Worm (Caenorhabditis elegans) whole organism, L1 larva: ENCODE results near the gene ceh-76.

Experiments
- C04F5.9 ChIP-seq: sonication (generic microtip); optimal IDR thresholded peaks from 2 replicates; lab custom pipeline; 2016; ENCODE audit warnings: missing genetic modification characterization, missing compliant biosample characterization
- C16A3.4 ChIP-seq: fragments of 150-350 bp; optimal IDR thresholded peaks from 2 replicates; lab custom pipeline; 2014; ENCODE audit warnings: missing biosample characterization, missing genetic modification characterization
- aly-2 ChIP-seq: fragments of 150-350 bp; optimal IDR thresholded peaks from 2 replicates; lab custom pipeline; 2014; ENCODE audit warnings: missing biosample characterization, missing genetic modification characterization
- ceh-63 ChIP-seq: fragments of 200-800 bp; sonication (Bioruptor generic); optimal IDR thresholded peaks from 2 replicates; lab custom pipeline; 2018; ENCODE audit warnings: mild to moderate bottlenecking, missing genetic modification characterization, missing compliant biosample characterization
- ceh-8 ChIP-seq: fragments of 200-800 bp; sonication (Bioruptor generic); optimal IDR thresholded peaks from 2 replicates; lab custom pipeline; 2018; ENCODE audit warnings: mild to moderate bottlenecking, missing genetic modification characterization, moderate library complexity, missing compliant biosample characterization
- ceh-82 ChIP-seq, 3 experiments: fragments of 150-350 bp in 1 of 3; sonication (generic microtip) in 2 of 3; optimal IDR thresholded peaks; 2 replicates each; lab custom pipeline; 2014 to 2017; ENCODE audit warnings: missing biosample characterization in 3 of 3, missing genetic modification characterization in 3 of 3
- efl-1 ChIP-seq, 4 experiments: fragments of 150-350 bp; optimal IDR thresholded peaks in 3 of 4; peaks in 1 of 4; 1 replicate in 1 of 4; 2 replicates in 3 of 4; lab custom pipeline; 2014; ENCODE audit warnings: missing biosample characterization in 2 of 4, missing genetic modification characterization in 2 of 4, missing genetic modification reagents in 2 of 4
- efl-3 ChIP-seq: fragments of 200-800 bp; sonication (Bioruptor generic); optimal IDR thresholded peaks from 2 replicates; lab custom pipeline; 2018; ENCODE audit warnings: mild to moderate bottlenecking, missing genetic modification characterization, missing compliant biosample characterization
- egl-13 ChIP-seq: sonication (generic microtip); optimal IDR thresholded peaks from 2 replicates; lab custom pipeline; 2016; ENCODE audit warnings: missing genotype, missing genetic modification reagents, missing genetic modification characterization, missing compliant biosample characterization
- egl-27 ChIP-seq, 2 experiments: fragments of 150-350 bp in 1 of 2; sonication (generic microtip); optimal IDR thresholded peaks; 3 replicates each; lab custom pipeline; 2017 to 2018; ENCODE audit warnings: missing biosample characterization in 2 of 2, missing genetic modification characterization in 2 of 2, missing genetic modification reagents in 2 of 2
- elt-2 ChIP-seq: sonication (generic microtip); optimal IDR thresholded peaks from 2 replicates; lab custom pipeline; 2016; ENCODE audit warnings: missing genetic modification characterization, mild to moderate bottlenecking, inconsistent platforms, missing compliant biosample characterization, missing genetic modification reagents
- elt-3 ChIP-seq, 6 experiments: fragments of 150-350 bp in 1 of 6; sonication (generic microtip); optimal IDR thresholded peaks; 2 replicates each; lab custom pipeline; 2017 to 2018; ENCODE audit warnings: missing biosample characterization in 6 of 6, missing genetic modification characterization in 6 of 6, inconsistent platforms in 1 of 6
- fkh-8 ChIP-seq: sonication (generic microtip); optimal IDR thresholded peaks from 2 replicates; lab custom pipeline; 2016; ENCODE audit warnings: mild to moderate bottlenecking, missing genetic modification characterization, missing compliant biosample characterization
- fos-1 ChIP-seq: fragments of 150-350 bp; optimal IDR thresholded peaks from 2 replicates; lab custom pipeline; 2014; ENCODE audit warnings: missing biosample characterization, missing genetic modification characterization
- hlh-17 ChIP-seq: fragments of 200-800 bp; sonication (Bioruptor generic); optimal IDR thresholded peaks from 2 replicates; lab custom pipeline; 2018; ENCODE audit warnings: missing genetic modification characterization, mild to moderate bottlenecking, missing compliant biosample characterization, moderate library complexity, borderline replicate concordance
- hpl-2 ChIP-seq: fragments of 150-350 bp; optimal IDR thresholded peaks from 2 replicates; lab custom pipeline; 2014; ENCODE audit warnings: missing biosample characterization, missing genetic modification reagents, missing genetic modification characterization
- jun-1 ChIP-seq: fragments of 150-350 bp; optimal IDR thresholded peaks from 2 replicates; lab custom pipeline; 2014; ENCODE audit warnings: missing biosample characterization, missing genetic modification reagents, missing genetic modification characterization
- lin-13 ChIP-seq: fragments of 150-350 bp; optimal IDR thresholded peaks from 2 replicates; lab custom pipeline; 2014; ENCODE audit warnings: missing biosample characterization, missing genetic modification reagents, missing genetic modification characterization
- lin-35 ChIP-seq, 2 experiments: fragments of 150-350 bp; optimal IDR thresholded peaks; 2 replicates each; lab custom pipeline; 2014; ENCODE audit warnings: missing biosample characterization in 2 of 2, missing genetic modification characterization in 2 of 2, missing genetic modification reagents in 2 of 2
- lir-3 ChIP-seq: sonication (generic microtip); optimal IDR thresholded peaks from 2 replicates; lab custom pipeline; 2016; ENCODE audit warnings: mild to moderate bottlenecking, missing genetic modification characterization, moderate library complexity, missing compliant biosample characterization; ENCODE audit not compliant: poor library complexity
- lsy-2 ChIP-seq, 2 experiments: fragments of 150-350 bp; optimal IDR thresholded peaks; 2 replicates each; lab custom pipeline; 2014; ENCODE audit warnings: missing biosample characterization in 2 of 2, missing genetic modification characterization in 2 of 2
- mdl-1 ChIP-seq, 2 experiments: fragments of 150-350 bp; optimal IDR thresholded peaks; 2 replicates each; lab custom pipeline; 2014 to 2017; ENCODE audit warnings: missing biosample characterization in 2 of 2, missing genetic modification characterization in 2 of 2, inconsistent platforms in 1 of 2
- mef-2 ChIP-seq: fragments of 150-350 bp; optimal IDR thresholded peaks from 2 replicates; lab custom pipeline; 2014; ENCODE audit warnings: missing biosample characterization, missing genetic modification characterization
- nhr-11 ChIP-seq: fragments of 150-350 bp; optimal IDR thresholded peaks from 2 replicates; lab custom pipeline; 2014; ENCODE audit warnings: missing biosample characterization, missing genetic modification characterization
- nhr-12 ChIP-seq: sonication (generic microtip); optimal IDR thresholded peaks from 2 replicates; lab custom pipeline; 2017; ENCODE audit warnings: missing biosample characterization, missing genetic modification characterization
- nhr-237 ChIP-seq: fragments of 150-350 bp; optimal IDR thresholded peaks from 2 replicates; lab custom pipeline; 2014; ENCODE audit warnings: missing biosample characterization, missing genetic modification characterization
- nhr-28 ChIP-seq: fragments of 150-350 bp; optimal IDR thresholded peaks from 2 replicates; lab custom pipeline; 2014; ENCODE audit warnings: missing biosample characterization, missing genetic modification characterization
- nhr-47 ChIP-seq: sonication (generic microtip); optimal IDR thresholded peaks from 2 replicates; lab custom pipeline; 2016; ENCODE audit warnings: mild to moderate bottlenecking, missing genetic modification characterization, moderate library complexity, missing compliant biosample characterization
- nhr-71 ChIP-seq: sonication (generic microtip); optimal IDR thresholded peaks from 2 replicates; lab custom pipeline; 2016; ENCODE audit warnings: mild to moderate bottlenecking, missing genetic modification characterization, moderate library complexity, missing compliant biosample characterization
- nhr-77 ChIP-seq: fragments of 150-350 bp; optimal IDR thresholded peaks from 2 replicates; lab custom pipeline; 2014; ENCODE audit warnings: missing biosample characterization, missing genetic modification characterization
- pqm-1 ChIP-seq: sonication (generic microtip); optimal IDR thresholded peaks from 3 replicates; lab custom pipeline; 2017; ENCODE audit warnings: missing biosample characterization, missing genetic modification characterization
- skn-1 ChIP-seq: fragments of 150-350 bp; optimal IDR thresholded peaks from 2 replicates; lab custom pipeline; 2014; ENCODE audit warnings: missing biosample characterization, missing genetic modification characterization
- snu-23 ChIP-seq: sonication (generic microtip); optimal IDR thresholded peaks from 2 replicates; lab custom pipeline; 2016; ENCODE audit warnings: missing genetic modification characterization, missing compliant biosample characterization
- sox-4 ChIP-seq: sonication (generic microtip); optimal IDR thresholded peaks from 2 replicates; lab custom pipeline; 2016; ENCODE audit warnings: missing genetic modification characterization, missing compliant biosample characterization
- swsn-7 ChIP-seq: sonication (generic microtip); optimal IDR thresholded peaks from 2 replicates; lab custom pipeline; 2016; ENCODE audit warnings: missing genetic modification characterization, missing compliant biosample characterization
- tbx-2 ChIP-seq: sonication (generic microtip); optimal IDR thresholded peaks from 2 replicates; lab custom pipeline; 2016; ENCODE audit warnings: missing genetic modification characterization, missing compliant biosample characterization
- tlp-1 ChIP-seq: fragments of 150-350 bp; optimal IDR thresholded peaks from 2 replicates; lab custom pipeline; 2014; ENCODE audit warnings: missing biosample characterization, missing genetic modification characterization
- unc-130 ChIP-seq: fragments of 150-350 bp; optimal IDR thresholded peaks from 2 replicates; lab custom pipeline; 2017; ENCODE audit warnings: missing biosample characterization, missing genetic modification characterization, inconsistent platforms
- unc-30 ChIP-seq: sonication (generic microtip); optimal IDR thresholded peaks from 2 replicates; lab custom pipeline; 2017; ENCODE audit warnings: missing biosample characterization, missing genetic modification characterization
- unc-62 ChIP-seq: fragments of 150-350 bp; optimal IDR thresholded peaks from 2 replicates; lab custom pipeline; 2014; ENCODE audit warnings: missing biosample characterization, missing genetic modification reagents, missing genetic modification characterization
- xbp-1 ChIP-seq: sonication (generic microtip); optimal IDR thresholded peaks from 2 replicates; lab custom pipeline; 2016; ENCODE audit warnings: missing genetic modification characterization, missing compliant biosample characterization
- zip-4 ChIP-seq: fragments of 200-800 bp; sonication (Bioruptor generic); optimal IDR thresholded peaks from 2 replicates; lab custom pipeline; 2018; ENCODE audit warnings: mild to moderate bottlenecking, missing genetic modification characterization, moderate library complexity, missing compliant biosample characterization

ceh-76 gene

DNA sequence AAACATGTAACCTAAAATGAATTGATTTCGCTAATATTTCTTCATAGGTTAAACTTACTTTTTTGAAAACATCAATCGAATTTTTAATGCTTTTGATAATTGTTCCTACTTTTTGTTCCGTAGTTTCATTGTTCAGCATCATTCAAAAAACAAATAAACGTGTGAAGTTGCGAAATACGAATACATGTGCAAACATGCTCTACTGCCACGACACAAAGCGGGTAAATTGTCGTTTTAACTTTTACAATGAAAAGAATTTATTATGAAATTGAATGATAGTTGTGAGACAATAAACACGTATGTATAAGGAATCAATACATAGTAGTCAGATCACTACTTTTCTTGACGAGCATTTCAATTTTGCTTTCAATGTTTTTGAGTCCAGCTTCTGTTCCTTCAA lies 39.3 kb downstream of the ceh-76 start, which contains the start of gene F26D11.12 (continued):
- TF ChIP-seq egl-13 (tag; lab: Kevin White, UChicago): no peak
- no peak for TF ChIP-seq aly-2 (tag; lab: Kevin White, UChicago)
- peak; percentile 56 to 66 for TF ChIP-seq efl-1 (optimal IDR thresholded peaks at IDR 0.05; lab: Kevin White, UChicago)
- peak; percentile 68 to 98 for TF ChIP-seq efl-1 (GFP tag; optimal IDR thresholded peaks at IDR 0.05 in 1 of 2; lab: Kevin White, UChicago)
- TF ChIP-seq nhr-28 (tag; lab: Kevin White, UChicago): no peak
- TF ChIP-seq efl-3 (GFP tag; lab: Kevin White, UChicago): no peak
- no peak for TF ChIP-seq xbp-1 (tag; lab: Kevin White, UChicago)
- no peak for TF ChIP-seq unc-62 (GFP tag; lab: Kevin White, UChicago)
- no peak for TF ChIP-seq nhr-47 (tag; lab: Kevin White, UChicago)
- peak; percentile 22 to 86 for TF ChIP-seq lin-35 (GFP tag; optimal IDR thresholded peaks at IDR 0.05; lab: Kevin White, UChicago)
- TF ChIP-seq nhr-77 (tag; lab: Kevin White, UChicago): no peak
- peak; percentile 38 for TF ChIP-seq zip-4 (GFP tag; lab: Kevin White, UChicago)
- TF ChIP-seq jun-1: no peak
- no peak for TF ChIP-seq hlh-17
- TF ChIP-seq skn-1 (tag; lab: Kevin White, UChicago): peak; percentile 62
- no peak for TF ChIP-seq unc-130 (tag; lab: Kevin White, UChicago)

DNA sequence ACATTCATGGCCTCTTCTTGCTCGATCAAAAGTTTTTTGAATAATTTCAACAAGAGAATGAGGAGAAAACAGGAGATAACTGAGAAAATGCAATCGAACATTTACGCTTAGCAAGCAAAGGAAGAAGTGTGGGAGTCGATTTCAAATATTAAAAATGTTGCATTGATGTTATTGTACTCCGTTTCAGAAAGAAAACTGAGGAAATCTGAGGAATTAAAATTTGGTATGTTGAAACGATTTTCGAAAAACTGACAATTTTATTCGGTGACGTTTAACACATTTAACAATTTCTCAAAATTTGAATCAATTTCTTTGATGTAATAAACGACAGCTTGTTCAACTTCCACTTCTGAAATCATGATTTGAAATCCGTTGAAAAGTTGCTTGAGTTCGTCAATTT lies 39.9 kb downstream of the ceh-76 start, which contains the start of gene F26D11.13:
F26D11.13 (minus strand) TSS at position 101 of the 400 bp plus-strand sequence.
- TF ChIP-seq elt-3 (tag; optimal IDR thresholded peaks at IDR 0.05; lab: Kevin White, UChicago): no peak
- TF ChIP-seq nhr-28 (tag; lab: Kevin White, UChicago): no peak
- no peak for TF ChIP-seq ceh-63 (GFP tag; lab: Kevin White, UChicago)
- TF ChIP-seq elt-2: no peak
- no peak for TF ChIP-seq egl-13 (tag; lab: Kevin White, UChicago)
- TF ChIP-seq tlp-1 (tag; lab: Kevin White, UChicago): no peak
- TF ChIP-seq nhr-12: no peak
- no peak for TF ChIP-seq egl-27 (tag; optimal IDR thresholded peaks at IDR 0.05; lab: Kevin White, UChicago)
- TF ChIP-seq hpl-2 (GFP tag; lab: Kevin White, UChicago): no peak
- TF ChIP-seq nhr-11: no peak
- TF ChIP-seq unc-30 (tag; lab: Kevin White, UChicago): no peak
- no peak for TF ChIP-seq mef-2 (tag; lab: Kevin White, UChicago)
- TF ChIP-seq lsy-2 (tag; optimal IDR thresholded peaks at IDR 0.05; lab: Kevin White, UChicago): no peak
- no peak for TF ChIP-seq ceh-82 (tag; optimal IDR thresholded peaks at IDR 0.05; lab: Kevin White, UChicago)
- no peak for TF ChIP-seq snu-23 (GFP tag; lab: Kevin White, UChicago)
- no peak for TF ChIP-seq nhr-77 (tag; lab: Kevin White, UChicago)
- no peak for TF ChIP-seq nhr-237 (tag; lab: Kevin White, UChicago)
- no peak for TF ChIP-seq lir-3 (tag; lab: Kevin White, UChicago)
- no peak for TF ChIP-seq aly-2 (tag; lab: Kevin White, UChicago)

ce11 chrV:7952855-7953254 lies 41.6 kb downstream of the ceh-76 start, which contains the start of gene clec-216:
TSS of gene clec-216 (minus strand) at chrV:7952955.
- TF ChIP-seq pqm-1 (tag; lab: Kevin White, UChicago): no peak
- TF ChIP-seq zip-4 (GFP tag; lab: Kevin White, UChicago): no peak
- TF ChIP-seq tbx-2 (tag; lab: Kevin White, UChicago): no peak
- no peak for TF ChIP-seq swsn-7 (tag; lab: Kevin White, UChicago)
- no peak for TF ChIP-seq sox-4
- no peak for TF ChIP-seq ceh-8 (GFP tag; lab: Kevin White, UChicago)
- TF ChIP-seq C16A3.4 (tag; lab: Kevin White, UChicago): no peak
- TF ChIP-seq fkh-8 (tag; lab: Kevin White, UChicago): no peak
- TF ChIP-seq ceh-63 (GFP tag; lab: Kevin White, UChicago): no peak
- no peak for TF ChIP-seq mdl-1 (tag; optimal IDR thresholded peaks at IDR 0.05; lab: Kevin White, UChicago)
- no peak for TF ChIP-seq lin-13 (GFP tag; lab: Kevin White, UChicago)
- TF ChIP-seq nhr-71: no peak
- no peak for TF ChIP-seq unc-30 (tag; lab: Kevin White, UChicago)
- TF ChIP-seq C04F5.9: no peak
- no peak for TF ChIP-seq fos-1 (tag; lab: Kevin White, UChicago)
